Worm (Caenorhabditis elegans): ENCODE data around the gene clec-34.

DNA sequence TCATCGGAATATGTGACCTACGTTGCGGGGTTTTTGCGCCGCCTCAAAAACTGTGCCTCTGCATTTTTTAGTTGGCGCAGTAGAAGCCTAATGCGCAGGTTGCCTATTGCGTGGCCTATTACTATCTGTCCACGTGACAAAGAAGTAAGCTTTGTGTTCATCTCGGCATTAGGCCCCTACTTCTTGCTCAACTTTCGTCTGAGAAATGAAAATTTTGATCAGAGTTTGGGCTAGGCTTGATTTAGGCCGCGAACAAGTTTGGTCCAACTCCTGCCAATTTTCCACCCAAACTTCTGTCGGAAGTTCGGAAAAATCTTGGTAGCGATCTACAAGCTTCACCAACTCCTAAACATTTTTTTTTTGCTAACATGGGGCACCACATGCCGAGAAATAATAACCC, 46.4 kb downstream of the clec-34 start:
- TF ChIP-seq W03F9.2 (tag; optimal IDR thresholded peaks at IDR 0.05) (no peak), him-1 (tag; optimal IDR thresholded peaks at IDR 0.05) (no peak), dao-5 (tag; optimal IDR thresholded peaks at IDR 0.05) (no peak)

Data from whole organism, L4/young adult.